Worm (Caenorhabditis elegans) whole organism, midembryonic: ENCODE data around the gene F49E2.5.

Experiments
- T22C8.4 ChIP-seq: fragments of 200-800 bp; sonication (Bioruptor generic); IDR thresholded peaks from 2 replicates; pipeline ENCODE4 v1.3.6; 2022; ENCODE audit warnings: missing genetic modification characterization, missing compliant biosample characterization
- cog-1 ChIP-seq: sonication (generic microtip); optimal IDR thresholded peaks from 2 replicates; lab custom pipeline; 2016; ENCODE audit warnings: missing genetic modification characterization, missing compliant biosample characterization
- flt-1 ChIP-seq: fragments of 200-800 bp; sonication (Bioruptor generic); IDR thresholded peaks from 2 replicates; pipeline ENCODE4 v1.3.6; 2022; ENCODE audit warnings: missing genetic modification characterization, missing compliant biosample characterization
- klf-2 ChIP-seq: fragments of 200-800 bp; sonication (Bioruptor generic); conservative IDR thresholded peaks from 2 replicates; pipeline ENCODE4 v1.3.6; 2022; ENCODE audit warnings: missing genetic modification reagents, missing genetic modification characterization, missing compliant biosample characterization
- med-1 ChIP-seq: sonication (generic microtip); optimal IDR thresholded peaks from 2 replicates; lab custom pipeline; 2017; ENCODE audit warnings: missing genetic modification characterization, mild to moderate bottlenecking, missing compliant biosample characterization, antibody characterized with exemption, missing genetic modification reagents; ENCODE audit not compliant: insufficient read depth
- ref-1 ChIP-seq: fragments of 200-800 bp; sonication (Bioruptor generic); conservative IDR thresholded peaks from 2 replicates; pipeline ENCODE4 v1.3.6; 2022; ENCODE audit warnings: missing genetic modification reagents, missing genetic modification characterization, missing compliant biosample characterization
- tab-1 ChIP-seq: fragments of 200-800 bp; sonication (Bioruptor generic); IDR thresholded peaks from 2 replicates; pipeline ENCODE4 v1.3.6; 2022; ENCODE audit warnings: missing genetic modification characterization, missing compliant biosample characterization
- ztf-23 ChIP-seq: fragments of 200-800 bp; sonication (Bioruptor generic); IDR thresholded peaks from 2 replicates; pipeline ENCODE4 v1.3.6; 2022; ENCODE audit warnings: missing genetic modification reagents, missing genetic modification characterization, missing compliant biosample characterization
- ztf-29 ChIP-seq: fragments of 200-800 bp; sonication (Bioruptor generic); IDR thresholded peaks from 2 replicates; pipeline ENCODE4 v1.3.6; 2022; ENCODE audit warnings: missing genetic modification reagents, missing genetic modification characterization, missing compliant biosample characterization

The F49E2.5 gene

DNA sequence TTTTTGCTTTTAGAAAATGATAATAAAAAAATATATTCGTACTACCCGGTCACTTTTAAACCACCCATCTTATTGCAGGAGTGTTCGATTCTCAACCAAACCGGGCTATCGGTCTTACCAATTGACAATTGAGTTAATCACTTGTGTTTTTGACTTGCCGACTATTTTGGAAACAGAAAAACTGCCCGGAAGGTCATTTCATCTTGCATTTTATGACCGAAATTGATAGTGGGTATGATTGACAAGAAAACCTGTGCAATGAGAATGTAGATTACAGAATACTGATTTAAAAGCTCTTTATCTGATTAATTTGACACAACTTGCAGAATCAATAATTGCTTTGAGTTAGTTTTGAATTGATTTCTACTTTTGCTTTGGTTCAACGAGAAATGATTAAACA is 26.3 kb upstream of the F49E2.5 start, which contains the start of gene C07B5.2:
TSS of gene C07B5.2 (minus strand) at position 101 of the 400 bp plus-strand sequence.
- no peak for TF ChIP-seq tab-1 (GFP tag; lab: Robert Waterston, UW)
- TF ChIP-seq flt-1 (GFP tag; lab: Robert Waterston, UW) = no peak
- TF ChIP-seq med-1 (GFP tag; lab: Kevin White, UChicago) = no peak
- no peak for TF ChIP-seq ztf-23 (GFP tag; lab: Robert Waterston, UW)
- no peak for TF ChIP-seq cog-1 (tag; lab: Kevin White, UChicago)
- no peak for TF ChIP-seq ztf-29

DNA sequence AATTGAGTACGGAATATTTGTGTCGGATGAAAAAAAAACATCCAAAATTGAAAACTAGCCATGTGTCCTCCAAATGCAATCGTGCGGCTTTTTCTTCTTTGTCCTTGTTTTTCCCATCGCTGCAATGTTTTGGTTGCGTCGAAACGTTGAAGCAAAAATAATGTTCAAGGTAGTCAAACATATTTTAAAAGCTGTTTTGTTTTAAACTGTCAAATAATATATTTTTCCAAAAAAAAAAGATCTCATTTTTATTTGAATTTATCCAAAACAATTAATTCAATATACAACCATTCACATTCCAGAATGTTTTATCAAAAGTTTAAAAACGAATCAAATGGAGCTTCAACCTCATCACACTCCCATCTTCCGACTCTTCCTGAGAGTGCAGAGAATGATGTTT is 24.7 kb upstream of the F49E2.5 start, which contains the start of gene C07B5.6:
TSS of gene C07B5.6 (plus strand) at position 301 of the 400 bp plus-strand sequence.
- TF ChIP-seq T22C8.4 (GFP tag; lab: Robert Waterston, UW) (no peak), cog-1 (tag; lab: Kevin White, UChicago) (no peak), klf-2 (GFP tag; lab: Robert Waterston, UW) (no peak), ztf-29 (no peak), med-1 (GFP tag; lab: Kevin White, UChicago) (no peak), flt-1 (GFP tag; lab: Robert Waterston, UW) (no peak), ztf-23 (GFP tag; lab: Robert Waterston, UW) (no peak), ref-1 (GFP tag; lab: Robert Waterston, UW) (no peak)

DNA sequence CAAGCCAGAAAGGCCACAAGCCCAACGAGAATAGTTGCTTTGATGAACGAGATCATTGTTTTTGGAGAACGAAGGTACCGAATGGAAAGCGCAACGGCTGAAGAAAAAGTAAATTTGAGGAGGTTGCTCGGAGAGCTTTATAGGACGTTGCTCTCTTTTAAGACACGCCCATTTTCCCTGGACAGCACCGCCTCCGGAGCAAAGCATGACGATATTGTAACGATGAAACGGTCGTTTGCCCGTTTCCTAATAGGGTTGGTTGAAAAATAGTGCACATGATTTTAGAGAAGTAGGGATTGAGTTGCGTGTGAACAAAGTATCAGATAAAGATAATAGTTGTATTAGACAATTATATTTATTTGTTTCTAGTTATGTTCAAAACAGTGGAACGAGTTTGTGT is 20.3 kb upstream of the F49E2.5 start, which contains the start of gene C07B5.3:
TSS of gene C07B5.3 (minus strand) at position 101 of the 400 bp plus-strand sequence.
- no peak for TF ChIP-seq klf-2 (GFP tag; lab: Robert Waterston, UW)

DNA sequence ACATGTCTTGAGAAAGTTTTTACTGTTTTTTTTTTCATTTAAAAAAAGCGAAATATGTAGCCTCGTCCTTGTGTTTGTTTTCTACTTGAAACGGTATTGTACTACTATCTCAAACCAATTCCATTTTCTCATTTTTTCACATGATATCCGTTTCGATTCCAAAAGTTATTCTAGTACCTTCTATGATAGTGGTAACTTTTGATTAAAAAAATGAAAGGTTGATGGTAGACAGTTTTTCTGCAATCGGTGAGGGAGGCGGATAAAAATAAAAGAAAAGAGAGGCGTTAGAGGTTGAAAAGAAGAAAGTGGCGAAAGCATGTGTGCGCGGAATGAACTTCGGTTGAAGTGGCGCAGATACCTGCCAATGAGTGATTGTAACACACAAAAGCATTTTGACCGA is 15.6 kb upstream of the F49E2.5 start:
- TF ChIP-seq ztf-23 (GFP tag; lab: Robert Waterston, UW) = no peak
- no peak for TF ChIP-seq tab-1 (GFP tag; lab: Robert Waterston, UW)
- no peak for TF ChIP-seq ztf-29
- no peak for TF ChIP-seq med-1 (GFP tag; lab: Kevin White, UChicago)
- no peak for TF ChIP-seq flt-1 (GFP tag; lab: Robert Waterston, UW)
- TF ChIP-seq cog-1 (tag; lab: Kevin White, UChicago) = no peak
- no peak for TF ChIP-seq ref-1 (GFP tag; lab: Robert Waterston, UW)
- no peak for TF ChIP-seq T22C8.4 (GFP tag; lab: Robert Waterston, UW)

DNA sequence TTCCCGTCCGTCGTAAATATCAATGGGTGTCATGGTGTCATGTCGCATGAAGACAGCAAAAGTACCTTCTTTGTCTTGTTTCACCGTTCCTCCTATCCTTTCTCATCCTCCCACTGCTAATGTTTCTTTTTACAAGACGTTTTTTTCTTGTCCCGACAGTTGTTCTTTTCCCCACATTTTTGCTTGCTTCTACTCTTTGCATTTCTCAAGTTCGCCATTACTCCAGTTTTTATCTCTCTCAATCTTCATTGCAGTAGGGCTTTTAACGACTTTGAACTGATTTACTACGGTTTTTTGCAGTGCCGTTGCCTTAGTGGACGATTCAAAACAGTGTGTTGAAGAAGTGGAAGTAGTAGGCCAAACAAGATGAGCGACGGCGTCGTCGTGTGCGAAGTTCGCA is 14.1 kb upstream of the F49E2.5 start, which contains the start of gene C07B5.4:
TSS of gene C07B5.4 (plus strand) at position 301 of the 400 bp plus-strand sequence.
- TF ChIP-seq flt-1 (GFP tag; lab: Robert Waterston, UW) (no peak), ztf-29 (no peak), klf-2 (GFP tag; lab: Robert Waterston, UW) (no peak), tab-1 (GFP tag; lab: Robert Waterston, UW) (no peak), ztf-23 (GFP tag; lab: Robert Waterston, UW) (no peak)

DNA sequence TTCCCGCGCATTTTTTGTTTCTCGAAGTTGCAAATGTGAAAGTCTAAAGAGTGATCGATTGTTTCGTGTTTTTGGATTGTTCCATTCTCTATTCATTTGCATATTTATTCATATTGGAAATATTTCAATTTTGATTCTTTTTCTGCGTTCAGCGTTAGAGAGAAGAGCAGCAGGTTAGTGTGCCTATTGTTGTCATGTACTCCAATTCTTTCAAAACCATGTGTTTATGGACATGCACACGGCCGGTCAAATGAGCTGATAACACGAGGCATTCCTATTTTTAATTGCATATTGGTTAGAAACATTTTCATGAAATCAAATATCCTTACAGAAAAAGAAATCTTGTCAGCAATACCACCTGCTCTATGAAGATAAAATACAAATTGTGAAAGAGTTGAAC is 11.8 kb upstream of the F49E2.5 start:
- TF ChIP-seq med-1 (GFP tag; lab: Kevin White, UChicago) (no peak), T22C8.4 (GFP tag; lab: Robert Waterston, UW) (no peak), ref-1 (GFP tag; lab: Robert Waterston, UW) (no peak), cog-1 (tag; lab: Kevin White, UChicago) (no peak), klf-2 (GFP tag; lab: Robert Waterston, UW) (no peak), tab-1 (GFP tag; lab: Robert Waterston, UW) (no peak), ztf-23 (GFP tag; lab: Robert Waterston, UW) (no peak), ztf-29 (no peak), flt-1 (GFP tag; lab: Robert Waterston, UW) (no peak)

DNA sequence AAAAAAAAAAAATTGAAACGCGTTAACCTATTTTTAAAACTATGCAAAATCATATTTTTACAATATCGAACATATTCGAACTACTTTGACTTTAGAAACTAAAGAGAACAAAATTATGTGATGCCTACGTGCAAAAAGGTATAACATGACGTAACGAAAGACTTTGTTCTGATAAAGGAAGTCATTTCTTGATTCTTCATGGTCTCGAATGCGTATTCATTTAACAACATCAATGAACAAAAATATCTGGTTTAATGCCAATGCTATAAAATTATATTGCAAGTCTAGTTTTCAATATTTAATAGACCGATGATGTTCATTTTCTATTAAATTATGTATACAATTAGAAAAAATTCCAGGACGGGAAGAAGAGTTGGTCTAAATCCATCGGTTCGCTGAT is 7.4 kb upstream of the F49E2.5 start:
- no peak for TF ChIP-seq med-1 (GFP tag; lab: Kevin White, UChicago)

DNA sequence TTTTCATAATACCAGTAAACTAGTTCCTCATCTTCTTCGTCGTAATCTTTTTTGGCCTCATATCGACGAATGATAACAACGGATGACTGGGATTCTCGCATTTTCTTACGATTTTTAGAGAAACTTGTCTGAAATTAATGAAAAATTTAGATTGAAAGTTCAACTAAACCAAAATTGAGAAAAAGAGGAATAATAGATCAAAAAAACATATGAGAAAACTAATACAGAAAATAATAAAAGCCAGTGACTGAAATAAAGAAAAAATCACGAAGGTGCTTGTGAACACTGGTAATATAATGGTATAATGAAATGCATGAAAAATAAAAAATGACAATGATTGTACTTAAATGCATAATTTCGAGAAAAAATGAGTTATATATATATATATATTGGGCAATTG is 6.8 kb upstream of the F49E2.5 start, which contains the start of gene C07B5.8:
TSS of gene C07B5.8 (minus strand) at position 101 of the 400 bp plus-strand sequence.
- TF ChIP-seq flt-1 (GFP tag; lab: Robert Waterston, UW) = no peak
- no peak for TF ChIP-seq cog-1 (tag; lab: Kevin White, UChicago)
- no peak for TF ChIP-seq med-1 (GFP tag; lab: Kevin White, UChicago)
- TF ChIP-seq T22C8.4 (GFP tag; lab: Robert Waterston, UW) = no peak
- no peak for TF ChIP-seq ztf-29

DNA sequence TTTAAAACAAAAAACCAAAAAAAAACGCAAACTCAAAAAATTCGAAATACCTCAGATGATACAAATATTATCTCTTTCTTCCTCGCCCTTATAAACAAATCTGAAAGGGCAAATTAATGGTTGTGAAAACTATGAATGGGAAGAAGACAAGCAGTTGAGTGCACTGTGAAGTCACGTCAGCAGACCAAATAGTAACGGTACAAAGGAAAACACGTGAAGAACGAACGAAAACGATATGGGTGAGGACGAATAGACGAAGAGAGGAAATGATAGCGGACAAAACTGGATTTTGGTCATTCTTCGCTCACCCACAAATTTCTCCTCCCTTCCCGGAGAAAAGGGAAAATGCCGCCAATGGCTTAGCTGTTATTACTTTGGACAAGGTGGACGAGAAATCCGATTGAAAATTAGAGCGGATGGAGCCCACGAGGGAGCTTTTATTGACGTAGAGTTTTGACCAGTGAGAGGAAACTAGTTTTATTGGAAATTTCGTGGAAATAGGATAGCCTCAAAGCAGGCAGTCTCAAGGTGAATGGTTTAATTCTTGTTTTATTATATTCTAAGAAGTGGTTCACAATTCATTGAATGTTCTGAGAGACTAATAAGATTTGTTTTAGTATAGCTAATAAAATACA is 5.8 kb upstream of the F49E2.5 start:
- TF ChIP-seq ztf-29 (no peak), T22C8.4 (GFP tag; lab: Robert Waterston, UW) (no peak), ref-1 (GFP tag; lab: Robert Waterston, UW) (no peak), tab-1 (GFP tag; lab: Robert Waterston, UW) (no peak), ztf-23 (GFP tag; lab: Robert Waterston, UW) (no peak), med-1 (GFP tag; lab: Kevin White, UChicago) (no peak), cog-1 (tag; lab: Kevin White, UChicago) (no peak), klf-2 (GFP tag; lab: Robert Waterston, UW) (no peak), flt-1 (GFP tag; lab: Robert Waterston, UW) (no peak)
